Fruit fly (Drosophila melanogaster): ENCODE results near the gene Cyp305a1.

The Cyp305a1 gene

DNA sequence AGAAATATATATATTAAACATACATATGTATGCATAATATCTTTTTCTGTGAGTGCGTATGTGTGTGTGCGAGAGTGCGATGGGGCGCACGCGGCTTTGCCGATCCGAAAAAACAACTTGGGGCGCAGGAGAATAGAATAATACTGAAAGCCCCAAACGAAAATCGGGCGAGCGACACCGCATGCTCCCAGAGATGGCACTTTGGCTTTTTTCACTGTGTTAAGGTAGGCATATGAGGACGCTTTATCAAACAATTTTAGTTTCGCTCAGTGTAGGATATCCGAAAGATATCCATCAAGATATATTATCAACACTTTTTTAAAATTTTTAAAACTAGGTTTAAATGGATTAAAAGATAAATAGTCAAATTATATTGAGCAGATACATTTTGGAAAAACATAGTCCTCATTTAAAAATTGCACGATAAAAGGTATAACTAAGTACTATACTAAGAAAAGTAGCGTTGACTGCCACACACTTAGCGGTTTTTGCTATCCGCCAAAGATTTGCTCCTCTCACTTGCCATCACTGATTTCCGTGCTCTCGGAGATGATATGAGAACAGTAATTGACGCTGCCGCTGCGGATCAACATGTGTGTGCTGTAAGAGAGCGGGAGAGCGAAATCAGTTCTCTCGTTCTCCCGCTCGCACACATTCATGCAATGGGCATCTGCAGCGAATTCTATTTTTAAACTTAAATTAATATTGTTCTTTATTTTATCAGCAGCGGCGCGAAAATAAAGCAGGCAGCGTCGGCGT, 22.0 kb downstream of the Cyp305a1 start (continued):
- TF ChIP-seq unpg (GFP tag; optimal IDR thresholded peaks at IDR 0.05) (peak; percentile 28), h (optimal IDR thresholded peaks at IDR 0.05) (no peak), crp (GFP tag; optimal IDR thresholded peaks at IDR 0.05) (peak in 1 of 2 experiments; percentile 17), CG17359 (tag; optimal IDR thresholded peaks at IDR 0.05) (peak; percentile 54), CG1529 (GFP tag; optimal IDR thresholded peaks at IDR 0.05) (no peak), Dek (tag; optimal IDR thresholded peaks at IDR 0.05) (peak; percentile 65), CG15269 (tag; optimal IDR thresholded peaks at IDR 0.05) (peak; percentile 37), D (optimal IDR thresholded peaks at IDR 0.05) (no peak), D (GFP tag; optimal IDR thresholded peaks at IDR 0.05) (peak; percentile 66), CrebB (tag; optimal IDR thresholded peaks at IDR 0.05) (no peak), HmgD (GFP tag; optimal IDR thresholded peaks at IDR 0.05) (no peak), scrt (GFP tag; optimal IDR thresholded peaks at IDR 0.05) (no peak), CG16813 (GFP tag; IDR thresholded peaks at IDR 0.05; ENCODE audit: partially characterized antibody) (no peak), Sry-β (GFP tag; optimal IDR thresholded peaks at IDR 0.05) (peak; percentile 99), CG8478 (optimal IDR thresholded peaks at IDR 0.05) (no peak), Trl (optimal IDR thresholded peaks at IDR 0.05) (peak; percentile 86 to 94), Trl (GFP tag; optimal IDR thresholded peaks at IDR 0.05) (peak; percentile 37), Hmr (GFP tag; optimal IDR thresholded peaks at IDR 0.05) (peak; percentile 73), eyg (GFP tag; optimal IDR thresholded peaks at IDR 0.05) (no peak), Side (GFP tag; optimal IDR thresholded peaks at IDR 0.05) (peak; percentile 43), yki (optimal IDR thresholded peaks at IDR 0.05) (peak; percentile 21), sc (optimal IDR thresholded peaks at IDR 0.05) (no peak), sc (GFP tag; optimal IDR thresholded peaks at IDR 0.05) (no peak), jigr1 (GFP tag; IDR thresholded peaks at IDR 0.05) (no peak), CG11695 (GFP tag; IDR thresholded peaks at IDR 0.05) (peak; percentile 41; the same call in 1 of the 3 replicates), CG4854 (GFP tag; optimal IDR thresholded peaks at IDR 0.05) (no peak), Vsx1 (GFP tag; optimal IDR thresholded peaks at IDR 0.05) (no peak), CG12236 (GFP tag; optimal IDR thresholded peaks at IDR 0.05) (no peak), CG31388 (GFP tag; optimal IDR thresholded peaks at IDR 0.05) (no peak), stc (GFP tag; IDR thresholded peaks at IDR 0.05) (peak; percentile 25; the same call in 1 of the 2 replicates), Pdp1 (GFP tag; optimal IDR thresholded peaks at IDR 0.05) (peak; percentile 39 to 78), CG4730 (GFP tag; IDR thresholded peaks at IDR 0.05) (no peak), pnt (GFP tag; optimal IDR thresholded peaks at IDR 0.05) (peak; percentile 57), nerfin-1 (tag; optimal IDR thresholded peaks at IDR 0.05) (peak; percentile 7), vnd (GFP tag; IDR thresholded peaks at IDR 0.05; ENCODE audit: partially characterized antibody) (no peak), CG14050 (GFP tag; IDR thresholded peaks at IDR 0.05) (no peak), CG14965 (GFP tag; optimal IDR thresholded peaks at IDR 0.05; ENCODE audit: borderline replicate concordance) (no peak), CG6254 (GFP tag; optimal IDR thresholded peaks at IDR 0.05) (peak; percentile 33), CG42726 (GFP tag; IDR thresholded peaks at IDR 0.05; ENCODE audit: partially characterized antibody) (no peak), MESR4 (GFP tag; optimal IDR thresholded peaks at IDR 0.05) (no peak), btn (GFP tag; optimal IDR thresholded peaks at IDR 0.05) (no peak), croc (GFP tag; conservative IDR thresholded peaks at IDR 0.05) (peak; percentile 37; the same call in 2 of the 3 replicates), CG32767 (GFP tag; IDR thresholded peaks at IDR 0.05) (0 out of 2 replicates have a peak, but pooled peaks have one; percentile 24), NK7.1 (GFP tag; optimal IDR thresholded peaks at IDR 0.05) (peak; percentile 13), tx (GFP tag; optimal IDR thresholded peaks at IDR 0.05) (peak; percentile 19), HLH3B (GFP tag; IDR thresholded peaks at IDR 0.05) (0 out of 2 replicates have a peak, but pooled peaks have one; percentile 16), Hr78 (GFP tag; optimal IDR thresholded peaks at IDR 0.05) (peak in 1 of 2 experiments; percentile 38), Nf-YC (tag; optimal IDR thresholded peaks at IDR 0.05) (peak; percentile 63), CG8944 (GFP tag; optimal IDR thresholded peaks at IDR 0.05) (peak; percentile 67), CG1792 (GFP tag; optimal IDR thresholded peaks at IDR 0.05) (peak; percentile 53)
